Worm (Caenorhabditis elegans) whole organism, L4 larva: ENCODE data around the gene sms-1.

Experiments
- F26F4.8 ChIP-seq: fragments of 200-800 bp; sonication (Bioruptor generic); conservative IDR thresholded peaks from 2 replicates; pipeline ENCODE4 v1.3.6; 2022; ENCODE audit warnings: missing genetic modification characterization, missing compliant biosample characterization
- R02D3.7 ChIP-seq: fragments of 150-350 bp; sonication (generic microtip); optimal IDR thresholded peaks from 3 replicates; lab custom pipeline; 2014; ENCODE audit warnings: missing biosample characterization, missing genetic modification characterization
- T20F7.1 ChIP-seq: fragments of 200-800 bp; sonication (Bioruptor generic); optimal IDR thresholded peaks from 2 replicates; lab custom pipeline; 2018; ENCODE audit warnings: mild to moderate bottlenecking, missing genetic modification characterization, missing compliant biosample characterization
- Y48G9A.11 ChIP-seq: fragments of 200-800 bp; sonication (Bioruptor generic); IDR thresholded peaks from 2 replicates; pipeline ENCODE4 v1.3.6; 2022; ENCODE audit warnings: missing genetic modification reagents, missing genetic modification characterization, missing compliant biosample characterization
- Y5F2A.4 ChIP-seq: fragments of 200-800 bp; sonication (Bioruptor generic); optimal IDR thresholded peaks from 2 replicates; lab custom pipeline; 2018; ENCODE audit warnings: mild to moderate bottlenecking, missing genetic modification characterization, missing compliant biosample characterization
- Y75B8A.6 ChIP-seq: fragments of 200-800 bp; sonication (Bioruptor generic); IDR thresholded peaks from 2 replicates; pipeline ENCODE4 v1.3.6; 2022; ENCODE audit warnings: missing genetic modification reagents, missing genetic modification characterization, missing compliant biosample characterization
- ZK337.2 ChIP-seq: fragments of 200-800 bp; sonication (Bioruptor generic); IDR thresholded peaks from 2 replicates; pipeline ENCODE4 v1.3.6; 2022; ENCODE audit warnings: missing genetic modification reagents, missing genetic modification characterization, missing compliant biosample characterization
- aha-1 ChIP-seq: fragments of 150-350 bp; peaks from one replicate; lab custom pipeline; 2014; ENCODE audit warnings: missing biosample characterization, missing genetic modification characterization
- ama-1 ChIP-seq: fragments of 150-350 bp; optimal IDR thresholded peaks from 2 replicates; lab custom pipeline; 2014; ENCODE audit warnings: inconsistent platforms, mixed read lengths
- attf-4 ChIP-seq: sonication (generic microtip); optimal IDR thresholded peaks from 3 replicates; lab custom pipeline; 2017; ENCODE audit warnings: missing biosample characterization, missing genetic modification characterization
- ceh-20 ChIP-seq: fragments of 200-800 bp; sonication (Bioruptor generic); IDR thresholded peaks from 2 replicates; pipeline ENCODE4 v1.3.6; 2022; ENCODE audit warnings: missing genetic modification reagents, missing genetic modification characterization, missing compliant biosample characterization
- ceh-28 ChIP-seq: fragments of 150-350 bp; optimal IDR thresholded peaks from 2 replicates; lab custom pipeline; 2014; ENCODE audit warnings: missing biosample characterization, missing genetic modification reagents, missing genetic modification characterization
- ceh-32 ChIP-seq: sonication (generic microtip); optimal IDR thresholded peaks from 2 replicates; lab custom pipeline; 2016; ENCODE audit warnings: mild to moderate bottlenecking, missing genetic modification characterization, missing compliant biosample characterization; ENCODE audit not compliant: poor library complexity
- ceh-62 ChIP-seq: sonication (generic microtip); optimal IDR thresholded peaks from 2 replicates; lab custom pipeline; 2017; ENCODE audit warnings: missing biosample characterization, missing genetic modification characterization
- ces-1 ChIP-seq: fragments of 150-350 bp; sonication (generic microtip); optimal IDR thresholded peaks from 4 replicates; lab custom pipeline; 2014; ENCODE audit warnings: missing biosample characterization, missing genetic modification reagents, missing genetic modification characterization
- cey-2 ChIP-seq: sonication (generic microtip); optimal IDR thresholded peaks from 3 replicates; lab custom pipeline; 2017; ENCODE audit warnings: missing genetic modification characterization, mild to moderate bottlenecking, missing compliant biosample characterization, antibody characterized with exemption, borderline replicate concordance; ENCODE audit not compliant: insufficient read depth
- daf-16 ChIP-seq, 3 experiments: sonication (generic microtip); optimal IDR thresholded peaks; 2 replicates each; lab custom pipeline; 2016 to 2017; ENCODE audit warnings: missing genetic modification characterization in 3 of 3, missing genetic modification reagents in 3 of 3, mild to moderate bottlenecking in 2 of 3, missing compliant biosample characterization in 2 of 3, missing biosample characterization in 1 of 3, moderate library complexity in 1 of 3
- dmd-6 ChIP-seq: fragments of 200-800 bp; sonication (Bioruptor generic); IDR thresholded peaks from 2 replicates; pipeline ENCODE4 v1.3.6; 2022; ENCODE audit warnings: missing genetic modification reagents, missing genetic modification characterization, missing compliant biosample characterization
- dmd-8 ChIP-seq: fragments of 200-800 bp; sonication (Bioruptor generic); IDR thresholded peaks from 2 replicates; pipeline ENCODE4 v1.3.6; 2022; ENCODE audit warnings: missing genetic modification characterization, missing compliant biosample characterization
- dpl-1 ChIP-seq: fragments of 150-350 bp; optimal IDR thresholded peaks from 2 replicates; lab custom pipeline; 2014; ENCODE audit warnings: missing biosample characterization, missing genetic modification reagents, missing genetic modification characterization
- dve-1 ChIP-seq: sonication (generic microtip); optimal IDR thresholded peaks from 2 replicates; lab custom pipeline; 2017; ENCODE audit warnings: antibody characterized with exemption, mild to moderate bottlenecking, missing genetic modification characterization, missing compliant biosample characterization; ENCODE audit not compliant: insufficient read depth
- egl-43 ChIP-seq: fragments of 200-800 bp; sonication (Bioruptor generic); IDR thresholded peaks from 2 replicates; pipeline ENCODE4 v1.3.6; 2022; ENCODE audit warnings: missing genetic modification reagents, missing genetic modification characterization, missing compliant biosample characterization
- hlh-30 ChIP-seq: sonication (generic microtip); optimal IDR thresholded peaks from 2 replicates; lab custom pipeline; 2017; ENCODE audit warnings: antibody characterized with exemption, mild to moderate bottlenecking, missing genetic modification characterization, missing compliant biosample characterization; ENCODE audit not compliant: insufficient read depth
- lim-7 ChIP-seq: fragments of 200-800 bp; sonication (Bioruptor generic); IDR thresholded peaks from 2 replicates; pipeline ENCODE4 v1.3.6; 2022; ENCODE audit warnings: missing genetic modification characterization, missing compliant biosample characterization
- lin-1 ChIP-seq: fragments of 200-800 bp; sonication (Bioruptor generic); IDR thresholded peaks from 2 replicates; pipeline ENCODE4 v1.3.6; 2022; ENCODE audit warnings: missing genetic modification reagents, missing genetic modification characterization, missing compliant biosample characterization
- lin-15B ChIP-seq: fragments of 150-350 bp; sonication (generic microtip); optimal IDR thresholded peaks from 3 replicates; lab custom pipeline; 2014; ENCODE audit warnings: missing biosample characterization, missing genetic modification characterization
- lin-38 ChIP-seq: fragments of 200-800 bp; sonication (Bioruptor generic); IDR thresholded peaks from 2 replicates; pipeline ENCODE4 v1.3.6; 2022; ENCODE audit warnings: missing genetic modification reagents, missing genetic modification characterization, missing compliant biosample characterization
- lsy-2 ChIP-seq, 2 experiments: fragments of 150-350 bp in 1 of 2; sonication (generic microtip) in 1 of 2; optimal IDR thresholded peaks; 2 replicates each; lab custom pipeline; 2014 to 2017; ENCODE audit warnings: missing biosample characterization in 2 of 2, missing genetic modification characterization in 2 of 2
- mdl-1 ChIP-seq, 2 experiments: fragments of 150-350 bp in 1 of 2; sonication (generic microtip) in 1 of 2; optimal IDR thresholded peaks; 2 replicates each; lab custom pipeline; 2014 to 2017; ENCODE audit warnings: missing biosample characterization in 2 of 2, missing genetic modification characterization in 2 of 2
- mdt-29 ChIP-seq: fragments of 200-800 bp; sonication (Bioruptor generic); IDR thresholded peaks from 2 replicates; pipeline ENCODE4 v1.3.6; 2022; ENCODE audit warnings: missing genetic modification reagents, missing genetic modification characterization, missing compliant biosample characterization
- mep-1 ChIP-seq: fragments of 150-350 bp; sonication (generic microtip); optimal IDR thresholded peaks from 3 replicates; lab custom pipeline; 2014; ENCODE audit warnings: missing biosample characterization, missing genetic modification characterization
- mxl-3 ChIP-seq: fragments of 200-800 bp; sonication (Bioruptor generic); optimal IDR thresholded peaks from 2 replicates; lab custom pipeline; 2018; ENCODE audit warnings: mild to moderate bottlenecking, missing genetic modification characterization, missing compliant biosample characterization
- nhr-10 ChIP-seq: fragments of 150-350 bp; optimal IDR thresholded peaks from 2 replicates; lab custom pipeline; 2014; ENCODE audit warnings: missing biosample characterization, missing genetic modification characterization
- nhr-11 ChIP-seq: fragments of 150-350 bp; optimal IDR thresholded peaks from 2 replicates; lab custom pipeline; 2014; ENCODE audit warnings: missing biosample characterization, missing genetic modification characterization
- nhr-25 ChIP-seq: sonication (generic microtip); optimal IDR thresholded peaks from 2 replicates; lab custom pipeline; 2017; ENCODE audit warnings: missing genetic modification characterization, mild to moderate bottlenecking, missing compliant biosample characterization, antibody characterized with exemption, moderate library complexity, borderline replicate concordance; ENCODE audit not compliant: insufficient read depth
- nhr-28 ChIP-seq: fragments of 150-350 bp; optimal IDR thresholded peaks from 2 replicates; lab custom pipeline; 2014; ENCODE audit warnings: missing biosample characterization, missing genetic modification characterization
- nhr-48 ChIP-seq: sonication (generic microtip); optimal IDR thresholded peaks from 2 replicates; lab custom pipeline; 2016; ENCODE audit warnings: mild to moderate bottlenecking, missing genetic modification characterization, missing compliant biosample characterization
- nhr-6 ChIP-seq: fragments of 150-350 bp; optimal IDR thresholded peaks from 2 replicates; lab custom pipeline; 2014; ENCODE audit warnings: missing biosample characterization, missing genetic modification characterization
- php-3 ChIP-seq: fragments of 200-800 bp; sonication (Bioruptor generic); IDR thresholded peaks from 2 replicates; pipeline ENCODE4 v1.3.6; 2022; ENCODE audit warnings: missing genetic modification reagents, missing genetic modification characterization, missing compliant biosample characterization
- pqm-1 ChIP-seq: sonication (generic microtip); optimal IDR thresholded peaks from 2 replicates; lab custom pipeline; 2017; ENCODE audit warnings: missing biosample characterization, missing genetic modification characterization
- saeg-2 ChIP-seq: fragments of 200-800 bp; sonication (Bioruptor generic); IDR thresholded peaks from 2 replicates; pipeline ENCODE4 v1.3.6; 2022; ENCODE audit warnings: missing genetic modification reagents, missing genetic modification characterization, missing compliant biosample characterization
- sdz-12 ChIP-seq: fragments of 200-800 bp; sonication (Bioruptor generic); optimal IDR thresholded peaks from 2 replicates; lab custom pipeline; 2018; ENCODE audit warnings: mild to moderate bottlenecking, missing genetic modification characterization, missing compliant biosample characterization
- spr-1 ChIP-seq: sonication (generic microtip); optimal IDR thresholded peaks from 2 replicates; lab custom pipeline; 2016; ENCODE audit warnings: mild to moderate bottlenecking, missing genetic modification characterization, missing compliant biosample characterization
- unc-39 ChIP-seq: sonication (generic microtip); optimal IDR thresholded peaks from 2 replicates; lab custom pipeline; 2017; ENCODE audit warnings: missing biosample characterization, missing genetic modification characterization
- zfp-3 ChIP-seq: fragments of 200-800 bp; sonication (Bioruptor generic); conservative IDR thresholded peaks from 2 replicates; pipeline ENCODE4 v1.3.6; 2022; ENCODE audit warnings: missing genetic modification reagents, missing genetic modification characterization, missing compliant biosample characterization
- ztf-7 ChIP-seq: fragments of 150-350 bp; optimal IDR thresholded peaks from 2 replicates; lab custom pipeline; 2014; ENCODE audit warnings: missing biosample characterization, missing genetic modification characterization

The sms-1 gene

ce11 chrIV:11489610-11490339, 8.2 kb downstream of the sms-1 start (continued):
- TF ChIP-seq zfp-3 (no peak), lin-1 (0 out of 2 replicates have a peak, but pooled peaks have one; percentile 24), nhr-10 (tag; lab: Kevin White, UChicago) (no peak), hlh-30 (tag; lab: Kevin White, UChicago) (peak; percentile 77), Y5F2A.4 (no peak), dve-1 (tag; lab: Kevin White, UChicago) (peak; percentile 33), unc-39 (tag; lab: Kevin White, UChicago) (no peak), T20F7.1 (no peak), nhr-11 (tag; lab: Kevin White, UChicago) (peak; percentile 51), mdl-1 (tag; optimal IDR thresholded peaks at IDR 0.05; lab: Kevin White, UChicago) (peak; percentile 1 to 64), aha-1 (tag; lab: Kevin White, UChicago) (peak; percentile 88), ztf-7 (tag; lab: Kevin White, UChicago) (no peak), ceh-62 (no peak), nhr-48 (tag; lab: Kevin White, UChicago) (no peak), lsy-2 (tag; optimal IDR thresholded peaks at IDR 0.05; lab: Kevin White, UChicago) (peak in 1 of 2 experiments; percentile 51), cey-2 (tag; lab: Kevin White, UChicago) (no peak), dmd-8 (no peak), mdt-29 (GFP tag; lab: Robert Waterston, UW) (no peak), mxl-3 (peak; percentile 52), R02D3.7 (tag; lab: Kevin White, UChicago) (no peak), lim-7 (GFP tag; lab: Robert Waterston, UW) (no peak), Y75B8A.6 (GFP tag; lab: Robert Waterston, UW) (no peak), nhr-28 (peak; percentile 41), saeg-2 (no peak), dpl-1 (GFP tag; lab: Kevin White, UChicago) (peak; percentile 16), F26F4.8 (GFP tag; lab: Robert Waterston, UW) (no peak), mep-1 (peak; percentile 69), Y48G9A.11 (GFP tag; lab: Robert Waterston, UW) (no peak)

ce11 chrIV:11489077-11489476, 8.9 kb downstream of the sms-1 start:
- no peak for TF ChIP-seq dve-1 (tag; lab: Kevin White, UChicago)
- peak; percentile 72 for TF ChIP-seq nhr-28
- TF ChIP-seq ceh-28 (tag; lab: Kevin White, UChicago) = no peak
- peak; percentile 81 for TF ChIP-seq pqm-1 (tag; lab: Kevin White, UChicago)
- no peak for TF ChIP-seq lsy-2 (tag; optimal IDR thresholded peaks at IDR 0.05; lab: Kevin White, UChicago)
- TF ChIP-seq nhr-25 (tag; lab: Kevin White, UChicago) = no peak
- TF ChIP-seq ama-1 = no peak
- TF ChIP-seq daf-16 (GFP tag; optimal IDR thresholded peaks at IDR 0.05; lab: Kevin White, UChicago) = no peak
- TF ChIP-seq daf-16 (tag; optimal IDR thresholded peaks at IDR 0.05; lab: Kevin White, UChicago) = peak; percentile 39

- no peak for TF ChIP-seq Y5F2A.4
- TF ChIP-seq egl-43 (GFP tag; lab: Robert Waterston, UW) = no peak
- TF ChIP-seq lin-15B (tag; lab: Kevin White, UChicago) = no peak
- no peak for TF ChIP-seq ZK337.2 (GFP tag; lab: Robert Waterston, UW)
- peak; percentile 10 for TF ChIP-seq dve-1 (tag; lab: Kevin White, UChicago)
- no peak for TF ChIP-seq spr-1 (tag; lab: Kevin White, UChicago)
- no peak for TF ChIP-seq php-3 (GFP tag; lab: Robert Waterston, UW)
- no peak for TF ChIP-seq ceh-32 (tag; lab: Kevin White, UChicago)
- TF ChIP-seq sdz-12 = no peak
- TF ChIP-seq saeg-2 = no peak
- no peak for TF ChIP-seq ces-1 (GFP tag; lab: Kevin White, UChicago)
- TF ChIP-seq attf-4 (tag; lab: Kevin White, UChicago) = no peak
- TF ChIP-seq lin-38 = no peak
- no peak for TF ChIP-seq ceh-20 (GFP tag; lab: Robert Waterston, UW)
- peak; percentile 55 for TF ChIP-seq dmd-6 (GFP tag; lab: Robert Waterston, UW)
- peak; percentile 16 for TF ChIP-seq nhr-6 (tag; lab: Kevin White, UChicago)
Measured at ce11 chrIV:11487889-11488556, 10.0 kb downstream of the sms-1 start.
